Worm (Caenorhabditis elegans) whole organism, midembryonic: ENCODE results near the gene snx-13.

Experiments used
- klf-2 ChIP-seq: fragments of 200-800 bp; sonication (Bioruptor generic); conservative IDR thresholded peaks from 2 replicates; pipeline ENCODE4 v1.3.6; 2022; ENCODE audit warnings: missing genetic modification reagents, missing genetic modification characterization, missing compliant biosample characterization
- ztf-29 ChIP-seq: fragments of 200-800 bp; sonication (Bioruptor generic); IDR thresholded peaks from 2 replicates; pipeline ENCODE4 v1.3.6; 2022; ENCODE audit warnings: missing genetic modification reagents, missing genetic modification characterization, missing compliant biosample characterization

ce11 chrIV:17103116-17103515, 15.9 kb upstream of the snx-13 start:
- TF ChIP-seq klf-2 (no peak), ztf-29 (GFP tag; lab: Robert Waterston, UW) (no peak)
